Fruit fly (Drosophila melanogaster) whole organism, embryonic: ENCODE measurements around the gene N.

Experiments
- Awh ChIP-seq: fragments of 200-800 bp; sonication (Bioruptor generic); IDR thresholded peaks from 2 replicates; pipeline ENCODE4, ENCODE4 v1.3.6; 2022; ENCODE audit warnings: missing biosample characterization, missing genetic modification characterization
- B-H1 ChIP-seq: fragments of 200-800 bp; sonication (Bioruptor generic); IDR thresholded peaks from 3 replicates; pipeline ENCODE4 v1.3.6; 2022; ENCODE audit warnings: missing biosample characterization, missing genetic modification characterization
- BEAF-32 ChIP-seq: fragments of 200-800 bp; sonication (Bioruptor generic); optimal IDR thresholded peaks from 3 replicates; lab custom pipeline; 2017; ENCODE audit warnings: missing biosample characterization, missing genetic modification characterization, mild to moderate bottlenecking, moderate library complexity, missing genetic modification reagents
- Bdp1 ChIP-seq: fragments of 200-800 bp; sonication (Bioruptor generic); optimal IDR thresholded peaks from 3 replicates; lab custom pipeline; 2016; ENCODE audit warnings: missing biosample characterization, missing genetic modification characterization
- CG10274 ChIP-seq: fragments of 200-800 bp; sonication (Bioruptor generic); optimal IDR thresholded peaks from 3 replicates; lab custom pipeline; 2017; ENCODE audit warnings: missing biosample characterization, mild to moderate bottlenecking, missing genetic modification characterization
- CG10565 ChIP-seq: fragments of 200-800 bp; sonication (Bioruptor generic); optimal IDR thresholded peaks from 3 replicates; lab custom pipeline; 2016; ENCODE audit warnings: missing biosample characterization, mild to moderate bottlenecking, missing genetic modification characterization
- CG12219 ChIP-seq: fragments of 200-800 bp; sonication (Bioruptor generic); optimal IDR thresholded peaks from 3 replicates; lab custom pipeline; 2018; ENCODE audit warnings: missing biosample characterization, mild to moderate bottlenecking, missing genetic modification characterization
- CG12659 ChIP-seq: fragments of 200-800 bp; sonication (Bioruptor generic); optimal IDR thresholded peaks from 3 replicates; lab custom pipeline; 2017; ENCODE audit warnings: mild to moderate bottlenecking, missing biosample characterization, missing genetic modification reagents, missing genetic modification characterization
- CG13123 ChIP-seq: fragments of 200-800 bp; sonication (Bioruptor generic); optimal IDR thresholded peaks from 2 replicates; lab custom pipeline; 2016; ENCODE audit warnings: missing biosample characterization, missing genetic modification characterization
- CG14965 ChIP-seq: fragments of 200-800 bp; sonication (Bioruptor generic); optimal IDR thresholded peaks from 2 replicates; lab custom pipeline; 2016; ENCODE audit warnings: missing biosample characterization, missing genetic modification characterization, borderline replicate concordance
- CG15479 ChIP-seq: fragments of 200-800 bp; sonication (Bioruptor generic); optimal IDR thresholded peaks from 3 replicates; lab custom pipeline; 2019; ENCODE audit warnings: missing biosample characterization, mild to moderate bottlenecking, missing genetic modification characterization, moderate library complexity
- CG15601 ChIP-seq: fragments of 200-800 bp; sonication (Bioruptor generic); optimal IDR thresholded peaks from 3 replicates; lab custom pipeline; 2019; ENCODE audit warnings: missing biosample characterization, mild to moderate bottlenecking, missing genetic modification characterization, moderate library complexity
- CG2129 ChIP-seq: fragments of 200-800 bp; sonication (Bioruptor generic); IDR thresholded peaks from 2 replicates; pipeline ENCODE4 v1.3.6; 2022; ENCODE audit warnings: missing biosample characterization, missing genetic modification characterization; ENCODE audit not compliant: partially characterized antibody
- CG32772 ChIP-seq: fragments of 200-800 bp; sonication (Bioruptor generic); IDR thresholded peaks from 2 replicates; pipeline ENCODE4 v1.3.6; 2022; ENCODE audit warnings: missing biosample characterization, missing genetic modification characterization
- CG3726 ChIP-seq: fragments of 200-800 bp; sonication (Bioruptor generic); IDR thresholded peaks from 3 replicates; pipeline ENCODE4, ENCODE4 v1.3.6; 2022; ENCODE audit warnings: missing biosample characterization, missing genetic modification characterization
- CG4328 ChIP-seq: fragments of 200-800 bp; sonication (Bioruptor generic); optimal IDR thresholded peaks from 3 replicates; lab custom pipeline; 2017; ENCODE audit warnings: missing biosample characterization, missing genetic modification reagents, missing genetic modification characterization
- CG43689 ChIP-seq: fragments of 200-800 bp; sonication (Bioruptor generic); IDR thresholded peaks from 2 replicates; pipeline ENCODE4 v1.3.6; 2022; ENCODE audit warnings: missing biosample characterization, missing genetic modification characterization
- CG6175 ChIP-seq: fragments of 200-800 bp; sonication (Bioruptor generic); IDR thresholded peaks from 3 replicates; pipeline ENCODE4 v1.3.6; 2022; ENCODE audit warnings: missing biosample characterization, missing genetic modification characterization
- CG8924 ChIP-seq: fragments of 200-800 bp; optimal IDR thresholded peaks from 3 replicates; lab custom pipeline; 2019; ENCODE audit warnings: missing biosample characterization, mild to moderate bottlenecking, missing genetic modification characterization, moderate library complexity
- CG9932 ChIP-seq: fragments of 200-800 bp; sonication (Bioruptor generic); IDR thresholded peaks from 2 replicates; pipeline ENCODE4 v1.3.6; 2022; ENCODE audit warnings: missing biosample characterization, missing genetic modification characterization
- ERR ChIP-seq: fragments of 200-800 bp; sonication (Bioruptor generic); optimal IDR thresholded peaks from 2 replicates; lab custom pipeline; 2016; ENCODE audit warnings: missing biosample characterization, missing genetic modification characterization
- Ets65A ChIP-seq: fragments of 200-800 bp; sonication (Bioruptor generic); peaks from one replicate; lab custom pipeline; 2016; ENCODE audit warnings: missing biosample characterization, missing genetic modification characterization
- GATAe ChIP-seq: fragments of 200-800 bp; sonication (Bioruptor generic); conservative IDR thresholded peaks from 2 replicates; pipeline ENCODE4 v1.3.6; 2022; ENCODE audit warnings: missing biosample characterization, missing genetic modification characterization
- Hr3 ChIP-seq: fragments of 200-800 bp; sonication (Bioruptor generic); optimal IDR thresholded peaks from 3 replicates; lab custom pipeline; 2016; ENCODE audit warnings: missing biosample characterization, missing genetic modification characterization
- Hr51 ChIP-seq, 2 experiments: fragments of 200-800 bp; sonication (Bioruptor generic); optimal IDR thresholded peaks; 2 replicates in 1 of 2; 3 replicates in 1 of 2; lab custom pipeline; 2016 to 2018; ENCODE audit warnings: missing biosample characterization in 2 of 2, missing genetic modification characterization in 2 of 2, mild to moderate bottlenecking in 1 of 2, moderate library complexity in 1 of 2
- Lhr ChIP-seq: fragments of 200-800 bp; sonication (Bioruptor generic); optimal IDR thresholded peaks from 3 replicates; lab custom pipeline; 2017; ENCODE audit warnings: mild to moderate bottlenecking, missing biosample characterization, missing genetic modification reagents, missing genetic modification characterization
- al ChIP-seq: fragments of 200-800 bp; sonication (Bioruptor generic); IDR thresholded peaks from 2 replicates; pipeline ENCODE4 v1.3.6; 2022; ENCODE audit warnings: missing biosample characterization, missing genetic modification characterization
- amos ChIP-seq: fragments of 200-800 bp; sonication (Bioruptor generic); IDR thresholded peaks from 2 replicates; pipeline ENCODE4 v1.3.6; 2022; ENCODE audit warnings: missing biosample characterization, missing genetic modification characterization; ENCODE audit not compliant: partially characterized antibody
- bab2 ChIP-seq: fragments of 200-800 bp; sonication (Bioruptor generic); optimal IDR thresholded peaks from 2 replicates; lab custom pipeline; 2016; ENCODE audit warnings: missing biosample characterization, missing genetic modification characterization
- cg ChIP-seq: fragments of 200-800 bp; sonication (Bioruptor generic); optimal IDR thresholded peaks from 3 replicates; lab custom pipeline; 2019; ENCODE audit warnings: missing biosample characterization, mild to moderate bottlenecking, missing genetic modification characterization, moderate library complexity
- ci ChIP-seq: fragments of 200-800 bp; sonication (Bioruptor generic); IDR thresholded peaks from 3 replicates; pipeline ENCODE4 v1.3.6; 2022; ENCODE audit warnings: missing biosample characterization, missing genetic modification characterization
- crp ChIP-seq, 2 experiments: fragments of 200-800 bp; sonication (Bioruptor generic); optimal IDR thresholded peaks; 2 replicates in 1 of 2; 3 replicates in 1 of 2; lab custom pipeline; 2017; ENCODE audit warnings: missing biosample characterization in 2 of 2, missing genetic modification characterization in 2 of 2, mild to moderate bottlenecking in 1 of 2, moderate library complexity in 1 of 2
- da ChIP-seq: fragments of 200-800 bp; sonication (Bioruptor generic); optimal IDR thresholded peaks from 2 replicates; lab custom pipeline; 2016; ENCODE audit warnings: missing biosample characterization, missing genetic modification characterization
- ewg ChIP-seq: fragments of 200-800 bp; sonication (Bioruptor generic); optimal IDR thresholded peaks from 3 replicates; lab custom pipeline; 2017; ENCODE audit warnings: mild to moderate bottlenecking, missing biosample characterization, missing genetic modification reagents, missing genetic modification characterization
- h ChIP-seq: fragments of >200 bp; optimal IDR thresholded peaks from 2 replicates; lab custom pipeline; 2017
- hkb ChIP-seq, 2 experiments: fragments of 200-800 bp in 1 of 2; fragments of >200 bp in 1 of 2; sonication (Bioruptor generic) in 1 of 2; IDR thresholded peaks in 1 of 2; optimal IDR thresholded peaks in 1 of 2; 2 replicates each; pipeline versions ENCODE4 v1.3.6 to Lab custom; 2017 to 2022; ENCODE audit warnings: missing biosample characterization in 1 of 2, missing genetic modification characterization in 1 of 2
- inv ChIP-seq: fragments of 200-800 bp; sonication (Bioruptor generic); IDR thresholded peaks from 2 replicates; pipeline ENCODE4 v1.3.6; 2022; ENCODE audit warnings: missing biosample characterization, missing genetic modification characterization; ENCODE audit not compliant: partially characterized antibody
- kni ChIP-seq: fragments of 200-800 bp; sonication (Bioruptor generic); optimal IDR thresholded peaks from 3 replicates; lab custom pipeline; 2017; ENCODE audit warnings: mild to moderate bottlenecking, missing biosample characterization, missing genetic modification reagents, missing genetic modification characterization
- lmd ChIP-seq: fragments of 200-800 bp; sonication (Bioruptor generic); IDR thresholded peaks from 2 replicates; pipeline ENCODE4 v1.3.6; 2022; ENCODE audit warnings: missing biosample characterization, missing genetic modification characterization
- luna ChIP-seq: fragments of 200-800 bp; sonication (Bioruptor generic); optimal IDR thresholded peaks from 2 replicates; lab custom pipeline; 2016; ENCODE audit warnings: missing biosample characterization, missing genetic modification characterization
- odd ChIP-seq: fragments of 200-800 bp; sonication (Bioruptor generic); optimal IDR thresholded peaks from 2 replicates; lab custom pipeline; 2017; ENCODE audit warnings: missing biosample characterization, mild to moderate bottlenecking, missing genetic modification characterization
- peb ChIP-seq: fragments of 200-800 bp; sonication (Bioruptor generic); IDR thresholded peaks from 2 replicates; pipeline ENCODE4 v1.3.6; 2022; ENCODE audit warnings: missing biosample characterization, missing genetic modification characterization
- pum ChIP-seq: fragments of 200-800 bp; sonication (Bioruptor generic); optimal IDR thresholded peaks from 2 replicates; lab custom pipeline; 2016; ENCODE audit warnings: missing biosample characterization, missing genetic modification characterization
- rib ChIP-seq: fragments of 200-800 bp; sonication (Bioruptor generic); IDR thresholded peaks from 2 replicates; pipeline ENCODE4 v1.3.6; 2022; ENCODE audit warnings: missing biosample characterization, missing genetic modification characterization
- scrt ChIP-seq: fragments of 200-800 bp; sonication (Bioruptor generic); optimal IDR thresholded peaks from 2 replicates; lab custom pipeline; 2018; ENCODE audit warnings: missing biosample characterization, mild to moderate bottlenecking, missing genetic modification characterization, moderate library complexity
- sens ChIP-seq: fragments of 200-800 bp; sonication (Bioruptor generic); peaks from one replicate; lab custom pipeline; 2016; ENCODE audit warnings: missing biosample characterization, missing genetic modification characterization
- tll ChIP-seq, 2 experiments: fragments of 200-800 bp in 1 of 2; fragments of >200 bp in 1 of 2; sonication (Bioruptor generic) in 1 of 2; optimal IDR thresholded peaks; 2 replicates each; lab custom pipeline; 2017 to 2019; ENCODE audit warnings: missing biosample characterization in 2 of 2, missing genetic modification characterization in 2 of 2, mild to moderate bottlenecking in 1 of 2, moderate library complexity in 1 of 2
- twi ChIP-seq: fragments of 200-800 bp; optimal IDR thresholded peaks from 2 replicates; lab custom pipeline; 2019; ENCODE audit warnings: missing biosample characterization, mild to moderate bottlenecking, missing genetic modification characterization, moderate library complexity
- vfl ChIP-seq: fragments of 200-800 bp; sonication (Bioruptor generic); optimal IDR thresholded peaks from 2 replicates; lab custom pipeline; 2016; ENCODE audit warnings: missing biosample characterization, missing genetic modification characterization
- zen2 ChIP-seq: fragments of 200-800 bp; sonication (Bioruptor generic); IDR thresholded peaks from 3 replicates; pipeline ENCODE4 v1.3.6; 2022; ENCODE audit warnings: missing biosample characterization, missing genetic modification characterization; ENCODE audit not compliant: partially characterized antibody

Gene N

DNA sequence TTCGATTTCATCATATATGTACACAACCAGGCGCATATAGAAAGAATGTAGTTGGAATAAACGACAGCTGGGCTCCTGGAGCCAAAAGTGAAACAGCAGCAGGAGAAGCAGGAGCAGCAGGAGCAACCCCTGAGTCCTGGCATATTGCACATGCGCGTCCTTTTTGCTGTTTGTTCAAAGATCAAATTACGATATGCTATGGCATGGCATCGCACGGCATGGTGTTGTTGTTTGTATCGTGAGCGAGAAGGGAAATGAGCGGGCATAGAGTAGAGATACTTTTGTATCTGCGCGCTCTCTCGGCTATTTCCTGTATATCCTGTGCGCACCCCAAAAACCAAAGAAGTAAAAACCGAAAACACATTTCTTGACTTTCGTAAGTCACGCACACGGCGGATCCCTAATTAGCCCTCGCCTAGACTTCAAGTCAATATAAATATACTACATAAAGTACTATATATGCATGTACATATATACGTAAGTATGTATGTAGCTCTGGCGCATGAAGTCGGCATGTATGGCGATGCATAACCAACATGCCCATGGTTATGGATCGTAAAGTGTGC lies 3.3 kb downstream of the N start:
- TF ChIP-seq Hr51 (GFP tag; optimal IDR thresholded peaks at IDR 0.05; lab: Kevin White, UChicago) = peak in 1 of 2 experiments; percentile 2
- no peak for TF ChIP-seq vfl (GFP tag; lab: Kevin White, UChicago)
- no peak for TF ChIP-seq CG15601 (tag; lab: Kevin White, UChicago)
- no peak for TF ChIP-seq al (GFP tag; lab: Robert Waterston, UW)
- no peak for TF ChIP-seq inv (GFP tag; lab: Robert Waterston, UW)
- no peak for TF ChIP-seq CG43689 (GFP tag; lab: Robert Waterston, UW)
- no peak for TF ChIP-seq CG12659
- no peak for TF ChIP-seq hkb (optimal IDR thresholded peaks at IDR 0.05; lab: Kevin White, UChicago)
- TF ChIP-seq hkb (GFP tag; IDR thresholded peaks at IDR 0.05; lab: Robert Waterston, UW) = no peak
- TF ChIP-seq crp (GFP tag; optimal IDR thresholded peaks at IDR 0.05; lab: Kevin White, UChicago) = no peak
- no peak for TF ChIP-seq luna
- TF ChIP-seq CG14965 (GFP tag; lab: Kevin White, UChicago) = no peak
- TF ChIP-seq lmd = no peak
- no peak for TF ChIP-seq Hr3 (GFP tag; lab: Kevin White, UChicago)
- no peak for TF ChIP-seq BEAF-32
- TF ChIP-seq CG4328 = no peak
- no peak for TF ChIP-seq CG6175 (GFP tag; lab: Robert Waterston, UW)
- TF ChIP-seq CG9932 (GFP tag; lab: Robert Waterston, UW) = no peak
- peak; percentile 12 for TF ChIP-seq kni (GFP tag; lab: Kevin White, UChicago)
- no peak for TF ChIP-seq zen2 (GFP tag; lab: Robert Waterston, UW)
- TF ChIP-seq h (lab: Kevin White, UChicago) = no peak
- TF ChIP-seq CG10274 (GFP tag; lab: Kevin White, UChicago) = no peak
- no peak for TF ChIP-seq bab2 (GFP tag; lab: Kevin White, UChicago)
- TF ChIP-seq CG32772 = no peak
- peak; percentile 53 for TF ChIP-seq ewg (GFP tag; lab: Kevin White, UChicago)
- no peak for TF ChIP-seq Awh (GFP tag; lab: Robert Waterston, UW)
- TF ChIP-seq twi (tag; lab: Kevin White, UChicago) = peak; percentile 77
- TF ChIP-seq CG10565 (GFP tag; lab: Kevin White, UChicago) = no peak
- peak; percentile 7 for TF ChIP-seq da (GFP tag; lab: Kevin White, UChicago)
- TF ChIP-seq odd (GFP tag; lab: Kevin White, UChicago) = no peak
- TF ChIP-seq CG12219 (GFP tag; lab: Kevin White, UChicago) = no peak
- TF ChIP-seq CG2129 (GFP tag; lab: Robert Waterston, UW) = no peak
- no peak for TF ChIP-seq ERR (GFP tag; lab: Kevin White, UChicago)
- peak; percentile 10 for TF ChIP-seq CG15479
- no peak for TF ChIP-seq scrt
- peak; percentile 15 for TF ChIP-seq CG8924 (tag; lab: Kevin White, UChicago)
- no peak for TF ChIP-seq cg (GFP tag; lab: Kevin White, UChicago)
- TF ChIP-seq ci (GFP tag; lab: Robert Waterston, UW) = no peak
- no peak for TF ChIP-seq CG13123 (GFP tag; lab: Kevin White, UChicago)
- no peak for TF ChIP-seq rib (GFP tag; lab: Robert Waterston, UW)
- no peak for TF ChIP-seq GATAe (GFP tag; lab: Robert Waterston, UW)
- no peak for TF ChIP-seq pum (GFP tag; lab: Kevin White, UChicago)
- no peak for TF ChIP-seq Bdp1 (GFP tag; lab: Kevin White, UChicago)
- TF ChIP-seq peb (GFP tag; lab: Robert Waterston, UW) = no peak
- TF ChIP-seq amos (GFP tag; lab: Robert Waterston, UW) = no peak
- TF ChIP-seq Ets65A (GFP tag; lab: Kevin White, UChicago) = no peak
- TF ChIP-seq sens (GFP tag; lab: Kevin White, UChicago) = peak; percentile 50
- TF ChIP-seq B-H1 (GFP tag; lab: Robert Waterston, UW) = no peak
- TF ChIP-seq Lhr (GFP tag; lab: Kevin White, UChicago) = no peak
- peak in 1 of 2 experiments; percentile 65 for TF ChIP-seq tll (GFP tag; optimal IDR thresholded peaks at IDR 0.05; lab: Kevin White, UChicago)
- TF ChIP-seq CG3726 (GFP tag; lab: Robert Waterston, UW) = no peak
